Worm (Caenorhabditis elegans): ENCODE results near the gene Y39A1A.22.

Gene Y39A1A.22

ce11 chrIII:10740518-10740917 lies 33.7 kb upstream of the Y39A1A.22 start, which contains the start of gene K01G5.8:
Gene K01G5.8 (minus strand): TSS chrIII:10740772.
- TF ChIP-seq pes-1 (GFP tag; IDR thresholded peaks at IDR 0.05), result no peak
- no peak for TF ChIP-seq scrt-1 (GFP tag; IDR thresholded peaks at IDR 0.05)
- TF ChIP-seq hnd-1 (tag; optimal IDR thresholded peaks at IDR 0.05), result no peak
- no peak for TF ChIP-seq hmbx-1 (tag; optimal IDR thresholded peaks at IDR 0.05)
- no peak for TF ChIP-seq tbx-37 (GFP tag; conservative IDR thresholded peaks at IDR 0.05)
- no peak for TF ChIP-seq tbx-11 (GFP tag; IDR thresholded peaks at IDR 0.05)
- no peak for TF ChIP-seq F13C5.2 (tag; optimal IDR thresholded peaks at IDR 0.05)
- TF ChIP-seq flt-1 (GFP tag; IDR thresholded peaks at IDR 0.05), result no peak
- TF ChIP-seq tra-4 (tag; optimal IDR thresholded peaks at IDR 0.05), result no peak
- no peak for TF ChIP-seq ets-7 (tag; optimal IDR thresholded peaks at IDR 0.05)
- no peak for TF ChIP-seq B0310.2 (tag; optimal IDR thresholded peaks at IDR 0.05)
- no peak for TF ChIP-seq ama-1 (optimal IDR thresholded peaks at IDR 0.05)

- TF ChIP-seq B0310.2 (tag; optimal IDR thresholded peaks at IDR 0.05) (peak; percentile 54), hmg-4 (GFP tag; optimal IDR thresholded peaks at IDR 0.05) (no peak), ama-1 (optimal IDR thresholded peaks at IDR 0.05) (peak; percentile 73), tra-4 (tag; optimal IDR thresholded peaks at IDR 0.05) (no peak), ets-7 (tag; optimal IDR thresholded peaks at IDR 0.05) (no peak), sea-1 (GFP tag; conservative IDR thresholded peaks at IDR 0.05) (no peak), flt-1 (GFP tag; IDR thresholded peaks at IDR 0.05) (no peak), F13C5.2 (tag; optimal IDR thresholded peaks at IDR 0.05) (peak; percentile 67), hmbx-1 (tag; optimal IDR thresholded peaks at IDR 0.05) (no peak), scrt-1 (GFP tag; IDR thresholded peaks at IDR 0.05) (no peak), ceh-36 (tag; optimal IDR thresholded peaks at IDR 0.05) (no peak), hnd-1 (tag; optimal IDR thresholded peaks at IDR 0.05) (no peak), tbx-11 (GFP tag; IDR thresholded peaks at IDR 0.05) (no peak)
Measured at ce11 chrIII:10739902-10740301, 33.1 kb upstream of the Y39A1A.22 start.

DNA sequence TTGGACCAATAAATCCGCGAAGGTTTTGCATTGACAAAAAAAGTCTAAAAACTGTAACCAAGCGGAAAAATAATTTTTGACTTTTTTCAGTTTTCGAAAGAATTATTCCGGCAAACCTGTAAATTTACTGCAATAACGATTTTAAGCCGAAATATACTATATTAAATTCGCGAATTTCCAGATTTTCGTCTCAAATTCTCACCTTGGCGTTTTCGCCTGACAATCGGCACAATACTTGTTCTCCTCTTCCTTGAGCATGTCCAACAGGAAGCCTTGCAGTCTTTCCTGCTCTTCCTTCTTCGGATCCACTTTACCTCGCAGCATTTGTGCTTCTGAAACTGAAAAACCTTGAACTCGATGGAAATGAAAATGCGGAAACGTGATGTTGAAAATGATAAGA lies 32.6 kb upstream of the Y39A1A.22 start, which contains the start of gene smap-1:
Gene smap-1, minus strand, starts transcription at position 338 of the 400 bp plus-strand sequence.
- no peak for TF ChIP-seq aly-1 (tag; optimal IDR thresholded peaks at IDR 0.05)
- no peak for TF ChIP-seq tbx-11 (GFP tag; IDR thresholded peaks at IDR 0.05)
- TF ChIP-seq B0310.2 (tag; optimal IDR thresholded peaks at IDR 0.05), result no peak
- TF ChIP-seq hmg-4 (GFP tag; optimal IDR thresholded peaks at IDR 0.05), result no peak
- no peak for TF ChIP-seq hnd-1 (tag; optimal IDR thresholded peaks at IDR 0.05)
- TF ChIP-seq sea-1 (GFP tag; conservative IDR thresholded peaks at IDR 0.05), result no peak
- TF ChIP-seq ama-1 (optimal IDR thresholded peaks at IDR 0.05), result no peak
- TF ChIP-seq ets-7 (tag; optimal IDR thresholded peaks at IDR 0.05), result no peak
- TF ChIP-seq scrt-1 (GFP tag; IDR thresholded peaks at IDR 0.05), result no peak
- no peak for TF ChIP-seq F13C5.2 (tag; optimal IDR thresholded peaks at IDR 0.05)
- TF ChIP-seq tbx-37 (GFP tag; conservative IDR thresholded peaks at IDR 0.05), result no peak
- no peak for TF ChIP-seq pes-1 (GFP tag; IDR thresholded peaks at IDR 0.05)
- TF ChIP-seq hmbx-1 (tag; optimal IDR thresholded peaks at IDR 0.05), result no peak
- no peak for TF ChIP-seq tra-4 (tag; optimal IDR thresholded peaks at IDR 0.05)

DNA sequence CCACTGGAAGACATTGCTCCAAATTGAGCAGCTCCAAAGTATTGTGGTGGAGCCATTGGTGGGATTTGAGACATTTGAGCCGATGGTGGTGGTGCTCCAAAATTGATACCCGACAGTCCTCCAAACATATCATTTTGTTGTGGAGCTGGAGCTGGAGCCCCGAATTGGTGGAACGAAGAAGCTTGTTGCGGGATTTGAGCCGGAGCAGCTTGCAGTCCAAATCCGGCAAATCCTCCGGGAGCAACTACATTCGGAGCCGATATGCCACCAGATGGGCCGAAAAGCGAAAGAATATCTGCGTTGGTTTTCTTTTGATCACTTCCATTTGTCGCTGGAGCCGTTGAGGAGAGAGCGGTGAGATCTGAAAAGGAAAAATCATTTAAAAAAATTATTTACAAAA lies 31.3 kb upstream of the Y39A1A.22 start:
- TF ChIP-seq hmg-4 (GFP tag; optimal IDR thresholded peaks at IDR 0.05) (no peak), tbx-11 (GFP tag; IDR thresholded peaks at IDR 0.05) (no peak), ets-7 (tag; optimal IDR thresholded peaks at IDR 0.05) (no peak)

- TF ChIP-seq pes-1 (GFP tag; IDR thresholded peaks at IDR 0.05) (no peak), ceh-13 (GFP tag; optimal IDR thresholded peaks at IDR 0.05) (no peak), B0310.2 (tag; optimal IDR thresholded peaks at IDR 0.05) (no peak), ceh-36 (tag; optimal IDR thresholded peaks at IDR 0.05) (no peak), tbx-11 (GFP tag; IDR thresholded peaks at IDR 0.05) (no peak), ets-7 (tag; optimal IDR thresholded peaks at IDR 0.05) (no peak), flt-1 (GFP tag; IDR thresholded peaks at IDR 0.05) (no peak), tbx-37 (GFP tag; conservative IDR thresholded peaks at IDR 0.05) (no peak), F13C5.2 (tag; optimal IDR thresholded peaks at IDR 0.05) (no peak), hmg-4 (GFP tag; optimal IDR thresholded peaks at IDR 0.05) (no peak), aly-1 (tag; optimal IDR thresholded peaks at IDR 0.05) (no peak), ama-1 (optimal IDR thresholded peaks at IDR 0.05) (no peak), hnd-1 (tag; optimal IDR thresholded peaks at IDR 0.05) (no peak), scrt-1 (GFP tag; IDR thresholded peaks at IDR 0.05) (no peak), sea-1 (GFP tag; conservative IDR thresholded peaks at IDR 0.05) (no peak), tra-4 (tag; optimal IDR thresholded peaks at IDR 0.05) (no peak)
Measured at ce11 chrIII:10736322-10736985, 29.6 kb upstream of the Y39A1A.22 start.

ce11 chrIII:10734511-10735233 lies 27.8 kb upstream of the Y39A1A.22 start:
- TF ChIP-seq tra-4 (tag; optimal IDR thresholded peaks at IDR 0.05), result no peak
- TF ChIP-seq aly-1 (tag; optimal IDR thresholded peaks at IDR 0.05), result no peak
- TF ChIP-seq ceh-36 (tag; optimal IDR thresholded peaks at IDR 0.05), result no peak
- TF ChIP-seq ama-1 (optimal IDR thresholded peaks at IDR 0.05), result no peak
- TF ChIP-seq sea-1 (GFP tag; conservative IDR thresholded peaks at IDR 0.05), result no peak
- no peak for TF ChIP-seq ceh-13 (GFP tag; optimal IDR thresholded peaks at IDR 0.05)

DNA sequence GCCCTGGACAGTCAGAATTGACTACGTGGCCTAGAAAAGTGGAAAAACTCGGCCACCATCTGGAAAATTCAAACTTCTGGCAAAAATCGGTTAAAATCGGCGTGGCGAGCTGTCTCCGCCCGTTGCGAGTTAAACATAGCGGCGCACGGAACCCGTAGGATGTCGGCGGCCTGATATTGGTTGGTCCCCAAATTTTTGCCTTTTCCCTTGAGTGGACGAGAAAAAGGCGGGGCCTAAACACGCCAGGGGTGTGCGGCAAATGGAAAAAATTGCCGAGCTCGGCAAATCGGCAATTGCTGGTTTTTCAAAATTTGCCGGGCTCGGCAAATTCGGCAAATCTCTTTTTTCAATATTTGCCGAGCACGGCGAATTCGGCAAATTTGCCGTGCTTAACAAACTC lies 26.5 kb upstream of the Y39A1A.22 start:
- TF ChIP-seq pes-1 (GFP tag; IDR thresholded peaks at IDR 0.05) (0 out of 2 replicates have a peak, but pooled peaks have one; percentile 19), sea-1 (GFP tag; conservative IDR thresholded peaks at IDR 0.05) (no peak), ama-1 (optimal IDR thresholded peaks at IDR 0.05) (no peak), scrt-1 (GFP tag; IDR thresholded peaks at IDR 0.05) (no peak)
